Fruit fly (Drosophila melanogaster) whole organism, embryonic: ENCODE measurements around the gene CG32944.
A peak's percentile ranks its signal among the peaks of the same experiment; 100 is the strongest.

Experiments
- Ada2b ChIP-seq: fragments of 200-800 bp; sonication (Bioruptor generic); IDR thresholded peaks from 2 replicates; pipeline ENCODE4 v1.3.6; 2022; ENCODE audit warnings: missing biosample characterization, missing genetic modification characterization
- Antp ChIP-seq: fragments of 200-800 bp; sonication (Bioruptor generic); optimal IDR thresholded peaks from 3 replicates; lab custom pipeline; 2016; ENCODE audit warnings: missing biosample characterization, missing genetic modification characterization
- Atf6 ChIP-seq: fragments of 200-800 bp; sonication (Bioruptor generic); IDR thresholded peaks from 2 replicates; pipeline ENCODE4 v1.3.6; 2022; ENCODE audit warnings: missing biosample characterization, missing genetic modification characterization
- Bgb ChIP-seq: fragments of 200-800 bp; sonication (Bioruptor generic); IDR thresholded peaks from 2 replicates; pipeline ENCODE4 v1.3.6; 2022; ENCODE audit warnings: missing biosample characterization, missing genetic modification characterization; ENCODE audit not compliant: partially characterized antibody
- CG1024 ChIP-seq: fragments of 200-800 bp; sonication (Bioruptor generic); IDR thresholded peaks from 2 replicates; pipeline ENCODE4 v1.3.6; 2022; ENCODE audit warnings: missing biosample characterization, missing genetic modification characterization
- CG10267 ChIP-seq: fragments of 200-800 bp; sonication (Bioruptor generic); optimal IDR thresholded peaks from 2 replicates; lab custom pipeline; 2018; ENCODE audit warnings: missing biosample characterization, mild to moderate bottlenecking, missing genetic modification characterization, moderate library complexity
- CG14860 ChIP-seq: fragments of 200-800 bp; sonication (Bioruptor generic); IDR thresholded peaks from 3 replicates; pipeline ENCODE4 v1.3.6; 2022; ENCODE audit warnings: missing biosample characterization, missing genetic modification characterization; ENCODE audit not compliant: partially characterized antibody
- CG15514 ChIP-seq: fragments of 200-800 bp; sonication (Bioruptor generic); optimal IDR thresholded peaks from 3 replicates; lab custom pipeline; 2017; ENCODE audit warnings: missing biosample characterization, missing genetic modification characterization, mild to moderate bottlenecking, moderate library complexity, missing genetic modification reagents
- CG2712 ChIP-seq: fragments of 200-800 bp; optimal IDR thresholded peaks from 3 replicates; lab custom pipeline; 2019; ENCODE audit warnings: missing biosample characterization, mild to moderate bottlenecking, missing genetic modification characterization, moderate library complexity
- CG4820 ChIP-seq: fragments of 200-800 bp; sonication (Bioruptor generic); optimal IDR thresholded peaks from 3 replicates; lab custom pipeline; 2016; ENCODE audit warnings: missing biosample characterization, missing genetic modification characterization
- CG6254 ChIP-seq: fragments of 200-800 bp; sonication (Bioruptor generic); optimal IDR thresholded peaks from 3 replicates; lab custom pipeline; 2017; ENCODE audit warnings: mild to moderate bottlenecking, missing biosample characterization, missing genetic modification reagents, missing genetic modification characterization
- CG7357 ChIP-seq: fragments of 200-800 bp; sonication (Bioruptor generic); IDR thresholded peaks from 3 replicates; pipeline ENCODE4 v1.3.6; 2022; ENCODE audit warnings: missing biosample characterization, missing genetic modification characterization
- CG8478 ChIP-seq: fragments of >200 bp; optimal IDR thresholded peaks from 2 replicates; lab custom pipeline; 2018
- D19B ChIP-seq: fragments of 200-800 bp; sonication (Bioruptor generic); optimal IDR thresholded peaks from 2 replicates; lab custom pipeline; 2017; ENCODE audit warnings: missing biosample characterization, mild to moderate bottlenecking, missing genetic modification characterization
- Deaf1 ChIP-seq: fragments of 200-800 bp; optimal IDR thresholded peaks from 3 replicates; lab custom pipeline; 2019; ENCODE audit warnings: missing biosample characterization, mild to moderate bottlenecking, missing genetic modification characterization, moderate library complexity
- GATAe ChIP-seq: fragments of 200-800 bp; sonication (Bioruptor generic); conservative IDR thresholded peaks from 2 replicates; pipeline ENCODE4 v1.3.6; 2022; ENCODE audit warnings: missing biosample characterization, missing genetic modification characterization
- Gsc ChIP-seq: fragments of 200-800 bp; sonication (Bioruptor generic); IDR thresholded peaks from 2 replicates; pipeline ENCODE4 v1.3.6; 2022; ENCODE audit warnings: missing biosample characterization, missing genetic modification characterization
- HHEX ChIP-seq: fragments of 200-800 bp; sonication (Bioruptor generic); optimal IDR thresholded peaks from 3 replicates; lab custom pipeline; 2017; ENCODE audit warnings: missing biosample characterization, mild to moderate bottlenecking, missing genetic modification characterization, missing genetic modification reagents
- Hsf ChIP-seq: fragments of 200-800 bp; sonication (Bioruptor generic); optimal IDR thresholded peaks from 3 replicates; lab custom pipeline; 2016; ENCODE audit warnings: missing biosample characterization, missing genetic modification characterization
- MESR4 ChIP-seq: fragments of 200-800 bp; sonication (Bioruptor generic); optimal IDR thresholded peaks from 2 replicates; lab custom pipeline; 2018; ENCODE audit warnings: missing biosample characterization, mild to moderate bottlenecking, missing genetic modification characterization, moderate library complexity
- Mad ChIP-seq: fragments of 200-800 bp; sonication (Bioruptor generic); optimal IDR thresholded peaks from 2 replicates; lab custom pipeline; 2016; ENCODE audit warnings: missing biosample characterization, missing genetic modification characterization
- Med ChIP-seq: fragments of 200-800 bp; sonication (Bioruptor generic); peaks from one replicate; lab custom pipeline; 2016; ENCODE audit warnings: missing biosample characterization, missing genetic modification characterization, mild to moderate bottlenecking, inconsistent platforms, moderate library complexity
- Neu2 ChIP-seq: fragments of 200-800 bp; sonication (Bioruptor generic); optimal IDR thresholded peaks from 3 replicates; lab custom pipeline; 2016; ENCODE audit warnings: missing biosample characterization, missing genetic modification characterization, borderline replicate concordance
- Nf-YA ChIP-seq: fragments of 200-800 bp; sonication (Bioruptor generic); IDR thresholded peaks from 2 replicates; pipeline ENCODE4 v1.3.6; 2022; ENCODE audit warnings: missing biosample characterization, missing genetic modification characterization
- Stat92E ChIP-seq, 3 experiments: fragments of >200 bp in 2 of 3; fragments of 200-800 bp in 1 of 3; sonication (Bioruptor generic) in 1 of 3; optimal IDR thresholded peaks; 2 replicates each; lab custom pipeline; 2017 to 2019; ENCODE audit warnings: missing biosample characterization in 3 of 3, missing genetic modification characterization in 3 of 3, mild to moderate bottlenecking in 1 of 3, moderate library complexity in 1 of 3
- cg ChIP-seq: fragments of 200-800 bp; sonication (Bioruptor generic); optimal IDR thresholded peaks from 3 replicates; lab custom pipeline; 2019; ENCODE audit warnings: missing biosample characterization, mild to moderate bottlenecking, missing genetic modification characterization, moderate library complexity
- crp ChIP-seq, 2 experiments: fragments of 200-800 bp; sonication (Bioruptor generic); optimal IDR thresholded peaks; 2 replicates in 1 of 2; 3 replicates in 1 of 2; lab custom pipeline; 2017; ENCODE audit warnings: missing biosample characterization in 2 of 2, missing genetic modification characterization in 2 of 2, mild to moderate bottlenecking in 1 of 2, moderate library complexity in 1 of 2
- dmrt11E ChIP-seq: fragments of 200-800 bp; sonication (Bioruptor generic); optimal IDR thresholded peaks from 3 replicates; lab custom pipeline; 2018; ENCODE audit warnings: missing biosample characterization, mild to moderate bottlenecking, missing genetic modification characterization, moderate library complexity
- fd3F ChIP-seq: fragments of 200-800 bp; sonication (Bioruptor generic); optimal IDR thresholded peaks from 2 replicates; lab custom pipeline; 2018; ENCODE audit warnings: missing biosample characterization, mild to moderate bottlenecking, missing genetic modification characterization, moderate library complexity
- hbn ChIP-seq: fragments of 200-800 bp; sonication (Bioruptor generic); IDR thresholded peaks from 2 replicates; pipeline ENCODE4 v1.3.6; 2022; ENCODE audit warnings: missing biosample characterization, missing genetic modification characterization; ENCODE audit not compliant: partially characterized antibody
- kay ChIP-seq: fragments of 200-800 bp; sonication (Bioruptor generic); optimal IDR thresholded peaks from 2 replicates; lab custom pipeline; 2016; ENCODE audit warnings: missing biosample characterization, missing genetic modification characterization
- lab ChIP-seq: fragments of 200-800 bp; sonication (Bioruptor generic); optimal IDR thresholded peaks from 3 replicates; lab custom pipeline; 2017; ENCODE audit warnings: missing biosample characterization, missing genetic modification characterization, mild to moderate bottlenecking, moderate library complexity, missing genetic modification reagents
- maf-S ChIP-seq: fragments of 200-800 bp; sonication (Bioruptor generic); optimal IDR thresholded peaks from 2 replicates; lab custom pipeline; 2016; ENCODE audit warnings: missing biosample characterization, missing genetic modification characterization
- nerfin-1 ChIP-seq: fragments of 200-800 bp; sonication (Bioruptor generic); optimal IDR thresholded peaks from 3 replicates; lab custom pipeline; 2019; ENCODE audit warnings: missing biosample characterization, mild to moderate bottlenecking, missing genetic modification characterization, moderate library complexity
- nerfin-2 ChIP-seq: fragments of 200-800 bp; sonication (Bioruptor generic); IDR thresholded peaks from 2 replicates; pipeline ENCODE4 v1.3.6; 2022; ENCODE audit warnings: missing biosample characterization, missing genetic modification characterization; ENCODE audit not compliant: partially characterized antibody
- pan ChIP-seq, 4 experiments: fragments of >200 bp in 3 of 4; fragments of 200-800 bp in 1 of 4; sonication (Bioruptor generic) in 1 of 4; optimal IDR thresholded peaks in 3 of 4; IDR thresholded peaks in 1 of 4; 2 replicates each; pipeline versions ENCODE4 v1.3.6 to Lab custom; 2017 to 2022; ENCODE audit warnings: missing biosample characterization in 2 of 4, missing genetic modification characterization in 2 of 4, mixed read lengths in 1 of 4
- peb ChIP-seq: fragments of 200-800 bp; sonication (Bioruptor generic); IDR thresholded peaks from 2 replicates; pipeline ENCODE4 v1.3.6; 2022; ENCODE audit warnings: missing biosample characterization, missing genetic modification characterization
- run ChIP-seq: fragments of 200-800 bp; sonication (Bioruptor generic); optimal IDR thresholded peaks from 3 replicates; lab custom pipeline; 2018; ENCODE audit warnings: missing biosample characterization, mild to moderate bottlenecking, missing genetic modification characterization
- scrt ChIP-seq: fragments of 200-800 bp; sonication (Bioruptor generic); optimal IDR thresholded peaks from 2 replicates; lab custom pipeline; 2018; ENCODE audit warnings: missing biosample characterization, mild to moderate bottlenecking, missing genetic modification characterization, moderate library complexity
- sisA ChIP-seq: fragments of 200-800 bp; sonication (Bioruptor generic); IDR thresholded peaks from 2 replicates; pipeline ENCODE4 v1.3.6; 2022; ENCODE audit warnings: missing biosample characterization, missing genetic modification characterization
- sr ChIP-seq: fragments of 200-800 bp; sonication (Bioruptor generic); IDR thresholded peaks from 3 replicates; pipeline ENCODE4 v1.3.6; 2022; ENCODE audit warnings: missing biosample characterization, missing genetic modification characterization
- tio ChIP-seq: fragments of 200-800 bp; sonication (Bioruptor generic); optimal IDR thresholded peaks from 2 replicates; lab custom pipeline; 2017; ENCODE audit warnings: missing biosample characterization, missing genetic modification characterization, inconsistent platforms
- tna ChIP-seq: fragments of 200-800 bp; sonication (Bioruptor generic); IDR thresholded peaks from 2 replicates; pipeline ENCODE4 v1.3.6; 2022; ENCODE audit warnings: missing biosample characterization, missing genetic modification characterization; ENCODE audit not compliant: partially characterized antibody
- trem ChIP-seq: fragments of 200-800 bp; optimal IDR thresholded peaks from 3 replicates; lab custom pipeline; 2019; ENCODE audit warnings: missing biosample characterization, mild to moderate bottlenecking, missing genetic modification characterization, moderate library complexity
- tup ChIP-seq: fragments of 200-800 bp; sonication (Bioruptor generic); optimal IDR thresholded peaks from 2 replicates; lab custom pipeline; 2016; ENCODE audit warnings: missing biosample characterization, mild to moderate bottlenecking, missing genetic modification characterization, moderate library complexity
- twi ChIP-seq: fragments of 200-800 bp; optimal IDR thresholded peaks from 2 replicates; lab custom pipeline; 2019; ENCODE audit warnings: missing biosample characterization, mild to moderate bottlenecking, missing genetic modification characterization, moderate library complexity
- vvl ChIP-seq: fragments of 200-800 bp; sonication (Bioruptor generic); IDR thresholded peaks from 2 replicates; pipeline ENCODE4 v1.3.6; 2022; ENCODE audit warnings: missing biosample characterization, missing genetic modification characterization

The CG32944 gene

DNA sequence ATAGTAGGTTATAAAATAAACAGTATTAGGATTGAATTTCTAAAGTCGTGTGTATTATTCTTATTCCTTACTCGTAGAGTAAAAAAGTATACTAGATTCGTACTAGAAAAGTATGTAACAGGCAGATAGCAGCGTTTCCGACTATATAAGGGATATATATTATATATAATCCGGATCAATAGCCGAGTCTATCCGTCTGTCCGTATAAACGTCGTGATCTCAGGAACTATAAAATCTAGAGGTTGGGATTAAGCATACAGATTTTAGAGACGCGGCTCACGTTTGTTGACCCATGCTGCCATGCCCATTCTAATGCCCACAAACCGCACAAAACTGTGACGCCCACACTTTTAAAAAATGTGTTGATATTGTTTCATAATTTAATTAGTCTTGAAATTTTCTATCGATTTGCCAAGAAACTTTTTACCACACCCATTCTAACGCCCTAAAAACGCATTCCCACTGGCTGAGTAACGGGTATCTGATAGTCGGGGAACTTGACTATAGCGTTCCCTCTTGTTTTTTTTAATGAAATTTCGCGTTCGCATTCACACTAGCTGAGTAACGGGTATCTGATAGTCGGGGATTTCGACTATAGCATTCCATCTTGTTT lies 17.3 kb downstream of the CG32944 start, which contains the start of gene CG9853 (continued):
- TF ChIP-seq Bgb (GFP tag; lab: Robert Waterston, UW) (peak; percentile 36; the same call in 1 of the 2 replicates), tna (GFP tag; lab: Robert Waterston, UW) (peak; percentile 60), nerfin-2 (GFP tag; lab: Robert Waterston, UW) (peak; percentile 57; the same call in 1 of the 2 replicates)

DNA sequence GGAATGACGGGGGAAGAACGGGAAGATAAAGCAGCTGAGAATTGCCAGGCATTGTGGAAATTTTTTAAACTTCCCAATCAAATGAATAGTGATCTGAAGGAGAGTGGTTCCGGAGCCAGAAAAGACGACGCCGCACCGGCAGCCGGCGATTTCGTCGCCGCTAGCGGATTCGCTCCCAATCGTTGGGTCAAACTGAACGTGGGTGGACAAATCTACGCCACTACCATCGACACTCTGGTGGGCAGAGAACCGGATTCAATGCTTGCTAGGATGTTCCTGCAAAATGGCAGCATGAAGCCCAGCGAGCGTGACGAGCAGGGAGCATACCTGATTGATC lies 18.9 kb downstream of the CG32944 start, which contains the start of gene CG14647:
TSS of gene CG14647 (plus strand) at position 14 of the 337 bp plus-strand sequence.
- no peak for TF ChIP-seq HHEX (GFP tag; lab: Kevin White, UChicago)
- TF ChIP-seq sr (GFP tag; lab: Robert Waterston, UW) = peak; percentile 36; the same call in 1 of the 3 replicates
- TF ChIP-seq scrt = no peak
- no peak; the same call in 1 of the 2 replicates for TF ChIP-seq hbn (GFP tag; lab: Robert Waterston, UW)
- no peak for TF ChIP-seq cg (GFP tag; lab: Kevin White, UChicago)
- no peak for TF ChIP-seq fd3F (GFP tag; lab: Kevin White, UChicago)
- TF ChIP-seq Hsf (GFP tag; lab: Kevin White, UChicago) = no peak
- no peak for TF ChIP-seq maf-S (GFP tag; lab: Kevin White, UChicago)
- TF ChIP-seq CG1024 (GFP tag; lab: Robert Waterston, UW) = peak; percentile 54; the same call in 1 of the 2 replicates
- TF ChIP-seq crp (GFP tag; optimal IDR thresholded peaks at IDR 0.05; lab: Kevin White, UChicago) = peak in 1 of 2 experiments; percentile 24
- TF ChIP-seq D19B (GFP tag; lab: Kevin White, UChicago) = no peak
- TF ChIP-seq CG14860 (GFP tag; lab: Robert Waterston, UW) = no peak
- TF ChIP-seq MESR4 = peak; percentile 65
- peak; percentile 76 for TF ChIP-seq CG15514 (GFP tag; lab: Kevin White, UChicago)
- TF ChIP-seq lab (GFP tag; lab: Kevin White, UChicago) = no peak
- TF ChIP-seq nerfin-1 = no peak
- TF ChIP-seq Atf6 (GFP tag; lab: Robert Waterston, UW) = no peak
- TF ChIP-seq Mad (GFP tag; lab: Kevin White, UChicago) = no peak
- TF ChIP-seq Neu2 = no peak
- TF ChIP-seq CG7357 (GFP tag; lab: Robert Waterston, UW) = no peak
- peak; percentile 61 for TF ChIP-seq Med (GFP tag; lab: Kevin White, UChicago)
- TF ChIP-seq Nf-YA (GFP tag; lab: Robert Waterston, UW) = no peak
- TF ChIP-seq twi (tag; lab: Kevin White, UChicago) = no peak
- TF ChIP-seq sisA (GFP tag; lab: Robert Waterston, UW) = no peak
- no peak for TF ChIP-seq CG2712 (tag; lab: Kevin White, UChicago)
- no peak for TF ChIP-seq Deaf1
- no peak for TF ChIP-seq kay
- TF ChIP-seq Antp (GFP tag; lab: Kevin White, UChicago) = no peak
- TF ChIP-seq Gsc (GFP tag; lab: Robert Waterston, UW) = no peak
- no peak for TF ChIP-seq CG6254
- no peak for TF ChIP-seq trem (tag; lab: Kevin White, UChicago)
- no peak for TF ChIP-seq pan (optimal IDR thresholded peaks at IDR 0.05; lab: Kevin White, UChicago)
- TF ChIP-seq pan (GFP tag; optimal IDR thresholded peaks at IDR 0.05 in 1 of 2, IDR thresholded peaks at IDR 0.05 in 1 of 2) = peak in 1 of 2 experiments; percentile 14
- TF ChIP-seq Ada2b (GFP tag; lab: Robert Waterston, UW) = no peak
- TF ChIP-seq CG10267 (tag; lab: Kevin White, UChicago) = no peak
- no peak for TF ChIP-seq tup (GFP tag; lab: Kevin White, UChicago)
- no peak for TF ChIP-seq GATAe (GFP tag; lab: Robert Waterston, UW)
- no peak for TF ChIP-seq dmrt11E (tag; lab: Kevin White, UChicago)
- TF ChIP-seq vvl = no peak
- TF ChIP-seq peb (GFP tag; lab: Robert Waterston, UW) = no peak
- TF ChIP-seq run (tag; lab: Kevin White, UChicago) = no peak
- no peak for TF ChIP-seq Stat92E (GFP tag; optimal IDR thresholded peaks at IDR 0.05; lab: Kevin White, UChicago)
- no peak for TF ChIP-seq tio
- TF ChIP-seq CG4820 (GFP tag; lab: Kevin White, UChicago) = no peak
- TF ChIP-seq CG8478 (lab: Kevin White, UChicago) = no peak
